Worm (Caenorhabditis elegans): ENCODE results near the gene C18B2.4.

ce11 chrX:3596303-3596772 lies 9.2 kb downstream of the C18B2.4 start, which contains the start of gene T27A10.6:
- TF ChIP-seq nhr-11 (tag; optimal IDR thresholded peaks at IDR 0.05) (no peak), zag-1 (tag; optimal IDR thresholded peaks at IDR 0.05) (no peak), ama-1 (optimal IDR thresholded peaks at IDR 0.05) (no peak), nhr-43 (tag; optimal IDR thresholded peaks at IDR 0.05; ENCODE audit: poor library complexity, severe bottlenecking) (peak; percentile 44), nhr-77 (tag; optimal IDR thresholded peaks at IDR 0.05) (no peak), nhr-67 (tag; optimal IDR thresholded peaks at IDR 0.05) (no peak)

Data from whole organism, L3 larva.